Fruit fly (Drosophila melanogaster) whole organism, pupa: ENCODE data around the gene CG6985.

Experiments
- CG14655 ChIP-seq: fragments of 200-800 bp; sonication (Bioruptor generic); optimal IDR thresholded peaks from 3 replicates; lab custom pipeline; 2017; ENCODE audit warnings: mild to moderate bottlenecking, missing biosample characterization, missing genetic modification reagents, missing genetic modification characterization
- CG17806 ChIP-seq: fragments of 200-800 bp; sonication (Bioruptor generic); optimal IDR thresholded peaks from 2 replicates; lab custom pipeline; 2018; ENCODE audit warnings: missing biosample characterization, mild to moderate bottlenecking, missing genetic modification characterization, moderate library complexity
- CG32121 ChIP-seq: fragments of 200-800 bp; sonication (Bioruptor generic); IDR thresholded peaks from 2 replicates; pipeline ENCODE4 v1.3.6; 2022; ENCODE audit warnings: missing biosample characterization, missing genetic modification characterization
- CG8159 ChIP-seq: fragments of 200-800 bp; sonication (Bioruptor generic); optimal IDR thresholded peaks from 3 replicates; lab custom pipeline; 2018; ENCODE audit warnings: missing biosample characterization, mild to moderate bottlenecking, missing genetic modification characterization, moderate library complexity
- EcR ChIP-seq: fragments of 200-800 bp; sonication (Bioruptor generic); optimal IDR thresholded peaks from 3 replicates; lab custom pipeline; 2019; ENCODE audit warnings: missing biosample characterization, missing genetic modification characterization, mild to moderate bottlenecking, moderate library complexity, missing genetic modification reagents
- Ets98B ChIP-seq: fragments of 200-800 bp; sonication (Bioruptor generic); IDR thresholded peaks from 2 replicates; pipeline ENCODE4 v1.3.6; 2022; ENCODE audit warnings: missing biosample characterization, missing genetic modification characterization
- Pif1B ChIP-seq: fragments of 200-800 bp; sonication (Bioruptor generic); optimal IDR thresholded peaks from 3 replicates; lab custom pipeline; 2016; ENCODE audit warnings: missing biosample characterization, missing genetic modification characterization
- Snoo ChIP-seq: fragments of 200-800 bp; sonication (Bioruptor generic); optimal IDR thresholded peaks from 3 replicates; lab custom pipeline; 2017; ENCODE audit warnings: missing biosample characterization, mild to moderate bottlenecking, missing genetic modification characterization, inconsistent platforms
- rn ChIP-seq: fragments of 200-800 bp; sonication (Bioruptor generic); IDR thresholded peaks from 2 replicates; pipeline ENCODE4 v1.3.6; 2022; ENCODE audit warnings: missing biosample characterization, missing genetic modification characterization

- TF ChIP-seq CG32121 (GFP tag; lab: Robert Waterston, UW), result no peak
- no peak for TF ChIP-seq EcR
- TF ChIP-seq CG8159 (tag; lab: Kevin White, UChicago), result no peak
- TF ChIP-seq Ets98B (GFP tag; lab: Robert Waterston, UW), result no peak
- TF ChIP-seq rn (GFP tag; lab: Robert Waterston, UW), result no peak
- no peak for TF ChIP-seq CG14655 (GFP tag; lab: Kevin White, UChicago)
- no peak for TF ChIP-seq Pif1B
- TF ChIP-seq Snoo (tag; lab: Kevin White, UChicago), result no peak
- no peak for TF ChIP-seq CG17806 (tag; lab: Kevin White, UChicago)
Measured at dm6 chr3R:22770207-22770606, 29.3 kb downstream of the CG6985 start, which contains the start of gene CG43093.
